Worm (Caenorhabditis elegans) whole organism, L4 larva: ENCODE measurements around the gene ssp-36.
A peak's percentile ranks its signal among the peaks of the same experiment; 100 is the strongest.

Source experiments
- D1046.2 ChIP-seq: fragments of 200-800 bp; sonication (Bioruptor generic); IDR thresholded peaks from 2 replicates; pipeline ENCODE4 v1.3.6; 2022; ENCODE audit warnings: missing genetic modification characterization, missing compliant biosample characterization
- F37D6.2 ChIP-seq: sonication (generic microtip); optimal IDR thresholded peaks from 2 replicates; lab custom pipeline; 2016; ENCODE audit warnings: mild to moderate bottlenecking, missing genetic modification characterization, missing compliant biosample characterization
- F49E8.2 ChIP-seq: sonication (generic microtip); optimal IDR thresholded peaks from 2 replicates; lab custom pipeline; 2016; ENCODE audit warnings: missing compliant biosample characterization, mild to moderate bottlenecking, missing genetic modification characterization, borderline replicate concordance
- Y48G9A.11 ChIP-seq: fragments of 200-800 bp; sonication (Bioruptor generic); IDR thresholded peaks from 2 replicates; pipeline ENCODE4 v1.3.6; 2022; ENCODE audit warnings: missing genetic modification reagents, missing genetic modification characterization, missing compliant biosample characterization
- Y5F2A.4 ChIP-seq: fragments of 200-800 bp; sonication (Bioruptor generic); optimal IDR thresholded peaks from 2 replicates; lab custom pipeline; 2018; ENCODE audit warnings: mild to moderate bottlenecking, missing genetic modification characterization, missing compliant biosample characterization
- aly-2 ChIP-seq: sonication (generic microtip); optimal IDR thresholded peaks from 2 replicates; lab custom pipeline; 2018; ENCODE audit warnings: missing biosample characterization, missing genetic modification characterization
- arid-1 ChIP-seq: fragments of 200-800 bp; sonication (Bioruptor generic); conservative IDR thresholded peaks from 2 replicates; pipeline ENCODE4 v1.3.6; 2022; ENCODE audit warnings: missing genetic modification reagents, missing genetic modification characterization, missing compliant biosample characterization
- attf-4 ChIP-seq: sonication (generic microtip); optimal IDR thresholded peaks from 3 replicates; lab custom pipeline; 2017; ENCODE audit warnings: missing biosample characterization, missing genetic modification characterization
- ceh-44 ChIP-seq: fragments of 200-800 bp; sonication (Bioruptor generic); IDR thresholded peaks from 2 replicates; pipeline ENCODE4 v1.3.6; 2022; ENCODE audit warnings: missing genetic modification reagents, missing genetic modification characterization, missing compliant biosample characterization
- ces-1 ChIP-seq: fragments of 150-350 bp; sonication (generic microtip); optimal IDR thresholded peaks from 4 replicates; lab custom pipeline; 2014; ENCODE audit warnings: missing biosample characterization, missing genetic modification reagents, missing genetic modification characterization
- cey-2 ChIP-seq: sonication (generic microtip); optimal IDR thresholded peaks from 3 replicates; lab custom pipeline; 2017; ENCODE audit warnings: missing genetic modification characterization, mild to moderate bottlenecking, missing compliant biosample characterization, antibody characterized with exemption, borderline replicate concordance; ENCODE audit not compliant: insufficient read depth
- dmd-9 ChIP-seq: fragments of 200-800 bp; sonication (Bioruptor generic); IDR thresholded peaks from 2 replicates; pipeline ENCODE4 v1.3.6; 2022; ENCODE audit warnings: missing genetic modification reagents, missing genetic modification characterization, missing compliant biosample characterization
- dpl-1 ChIP-seq: fragments of 150-350 bp; optimal IDR thresholded peaks from 2 replicates; lab custom pipeline; 2014; ENCODE audit warnings: missing biosample characterization, missing genetic modification reagents, missing genetic modification characterization
- hif-1 ChIP-seq, 2 experiments: sonication (generic microtip); optimal IDR thresholded peaks; 2 replicates each; lab custom pipeline; 2016 to 2017; ENCODE audit warnings: missing compliant biosample characterization in 2 of 2, missing genetic modification characterization in 2 of 2, missing genetic modification reagents in 2 of 2, missing genotype in 2 of 2, mild to moderate bottlenecking in 1 of 2
- hlh-30 ChIP-seq: sonication (generic microtip); optimal IDR thresholded peaks from 2 replicates; lab custom pipeline; 2017; ENCODE audit warnings: antibody characterized with exemption, mild to moderate bottlenecking, missing genetic modification characterization, missing compliant biosample characterization; ENCODE audit not compliant: insufficient read depth
- hmg-1.1 ChIP-seq: fragments of 200-800 bp; sonication (Bioruptor generic); IDR thresholded peaks from 2 replicates; pipeline ENCODE4 v1.3.6; 2022; ENCODE audit warnings: missing genetic modification reagents, missing genetic modification characterization, missing compliant biosample characterization
- lin-1 ChIP-seq: fragments of 200-800 bp; sonication (Bioruptor generic); IDR thresholded peaks from 2 replicates; pipeline ENCODE4 v1.3.6; 2022; ENCODE audit warnings: missing genetic modification reagents, missing genetic modification characterization, missing compliant biosample characterization
- lin-13 ChIP-seq: fragments of 150-350 bp; optimal IDR thresholded peaks from 2 replicates; lab custom pipeline; 2014; ENCODE audit warnings: missing biosample characterization, missing genetic modification reagents, missing genetic modification characterization
- lin-15B ChIP-seq: fragments of 150-350 bp; sonication (generic microtip); optimal IDR thresholded peaks from 3 replicates; lab custom pipeline; 2014; ENCODE audit warnings: missing biosample characterization, missing genetic modification characterization
- lin-38 ChIP-seq: fragments of 200-800 bp; sonication (Bioruptor generic); IDR thresholded peaks from 2 replicates; pipeline ENCODE4 v1.3.6; 2022; ENCODE audit warnings: missing genetic modification reagents, missing genetic modification characterization, missing compliant biosample characterization
- lin-39 ChIP-seq: fragments of 150-350 bp; optimal IDR thresholded peaks from 2 replicates; lab custom pipeline; 2014; ENCODE audit warnings: missing biosample characterization, missing genetic modification reagents, missing genetic modification characterization
- lsy-2 ChIP-seq, 2 experiments: fragments of 150-350 bp in 1 of 2; sonication (generic microtip) in 1 of 2; optimal IDR thresholded peaks; 2 replicates each; lab custom pipeline; 2014 to 2017; ENCODE audit warnings: missing biosample characterization in 2 of 2, missing genetic modification characterization in 2 of 2
- mep-1 ChIP-seq: fragments of 150-350 bp; sonication (generic microtip); optimal IDR thresholded peaks from 3 replicates; lab custom pipeline; 2014; ENCODE audit warnings: missing biosample characterization, missing genetic modification characterization
- mes-2 ChIP-seq: sonication (generic microtip); optimal IDR thresholded peaks from 2 replicates; lab custom pipeline; 2016; ENCODE audit warnings: missing genotype, mild to moderate bottlenecking, missing genetic modification characterization, missing compliant biosample characterization; ENCODE audit not compliant: poor library complexity, severe bottlenecking
- nhr-10 ChIP-seq: fragments of 150-350 bp; optimal IDR thresholded peaks from 2 replicates; lab custom pipeline; 2014; ENCODE audit warnings: missing biosample characterization, missing genetic modification characterization
- nhr-102 ChIP-seq: sonication (generic microtip); optimal IDR thresholded peaks from 2 replicates; lab custom pipeline; 2016; ENCODE audit warnings: mild to moderate bottlenecking, missing genetic modification characterization, moderate library complexity, missing compliant biosample characterization
- nhr-111 ChIP-seq: fragments of 200-800 bp; sonication (Bioruptor generic); optimal IDR thresholded peaks from 2 replicates; lab custom pipeline; 2018; ENCODE audit warnings: mild to moderate bottlenecking, missing genetic modification characterization, missing compliant biosample characterization
- nhr-41 ChIP-seq: fragments of 200-800 bp; sonication (Bioruptor generic); IDR thresholded peaks from 2 replicates; pipeline ENCODE4 v1.3.6; 2022; ENCODE audit warnings: missing genetic modification reagents, missing genetic modification characterization, missing compliant biosample characterization
- nhr-42 ChIP-seq: fragments of 200-800 bp; sonication (Bioruptor generic); IDR thresholded peaks from 2 replicates; pipeline ENCODE4 v1.3.6; 2022; ENCODE audit warnings: missing genetic modification characterization, missing compliant biosample characterization
- nhr-48 ChIP-seq: sonication (generic microtip); optimal IDR thresholded peaks from 2 replicates; lab custom pipeline; 2016; ENCODE audit warnings: mild to moderate bottlenecking, missing genetic modification characterization, missing compliant biosample characterization
- nhr-6 ChIP-seq: fragments of 150-350 bp; optimal IDR thresholded peaks from 2 replicates; lab custom pipeline; 2014; ENCODE audit warnings: missing biosample characterization, missing genetic modification characterization
- skn-1 ChIP-seq: fragments of 150-350 bp; optimal IDR thresholded peaks from 2 replicates; lab custom pipeline; 2014; ENCODE audit warnings: missing biosample characterization, missing genetic modification characterization
- snpc-1.2 ChIP-seq: fragments of 200-800 bp; sonication (Bioruptor generic); IDR thresholded peaks from 2 replicates; pipeline ENCODE4 v1.3.6; 2022; ENCODE audit warnings: missing genetic modification reagents, missing genetic modification characterization, missing compliant biosample characterization
- snpc-4 ChIP-seq: fragments of 150-350 bp; optimal IDR thresholded peaks from 2 replicates; lab custom pipeline; 2014; ENCODE audit warnings: missing biosample characterization, missing genetic modification characterization
- tra-1 ChIP-seq: fragments of 200-800 bp; sonication (Bioruptor generic); IDR thresholded peaks from 2 replicates; pipeline ENCODE4 v1.3.6; 2022; ENCODE audit warnings: missing genetic modification reagents, missing genetic modification characterization, missing compliant biosample characterization
- unc-130 ChIP-seq: sonication (generic microtip); optimal IDR thresholded peaks from 2 replicates; lab custom pipeline; 2016; ENCODE audit warnings: missing genetic modification reagents, missing genetic modification characterization, missing compliant biosample characterization
- unc-39 ChIP-seq: sonication (generic microtip); optimal IDR thresholded peaks from 2 replicates; lab custom pipeline; 2017; ENCODE audit warnings: missing biosample characterization, missing genetic modification characterization
- vab-7 ChIP-seq: fragments of 200-800 bp; sonication (Bioruptor generic); IDR thresholded peaks from 2 replicates; pipeline ENCODE4 v1.3.6; 2022; ENCODE audit warnings: missing genetic modification reagents, missing genetic modification characterization, missing compliant biosample characterization
- zip-11 ChIP-seq: fragments of 200-800 bp; sonication (Bioruptor generic); IDR thresholded peaks from 2 replicates; pipeline ENCODE4 v1.3.6; 2022; ENCODE audit warnings: missing genetic modification characterization, missing compliant biosample characterization
- zip-2 ChIP-seq: fragments of 150-350 bp; optimal IDR thresholded peaks from 2 replicates; lab custom pipeline; 2014; ENCODE audit warnings: missing biosample characterization, missing genetic modification characterization

ssp-36 gene

ce11 chrIV:9778016-9778415 lies 11.9 kb upstream of the ssp-36 start, which contains the start of gene T13F2.6:
Gene T13F2.6 (plus strand): TSS chrIV:9778321.
- peak; percentile 75 for TF ChIP-seq lin-38 (GFP tag; lab: Robert Waterston, UW)
- TF ChIP-seq lin-1 (GFP tag; lab: Robert Waterston, UW), result no peak
- peak; percentile 79; the same call in 1 of the 2 replicates for TF ChIP-seq Y48G9A.11 (GFP tag; lab: Robert Waterston, UW)
- TF ChIP-seq vab-7, result 0 out of 2 replicates have a peak, but pooled peaks have one; percentile 22
- TF ChIP-seq unc-130, result peak; percentile 86
- no peak for TF ChIP-seq nhr-102 (tag; lab: Kevin White, UChicago)
- TF ChIP-seq F49E8.2 (tag; lab: Kevin White, UChicago), result peak; percentile 86
- TF ChIP-seq cey-2 (tag; lab: Kevin White, UChicago), result no peak
- TF ChIP-seq lin-39 (tag; lab: Kevin White, UChicago), result no peak
- peak; percentile 42; the same call in 1 of the 2 replicates for TF ChIP-seq arid-1 (GFP tag; lab: Robert Waterston, UW)
- TF ChIP-seq lsy-2 (tag; optimal IDR thresholded peaks at IDR 0.05; lab: Kevin White, UChicago), result peak in 1 of 2 experiments; percentile 77
- no peak for TF ChIP-seq lin-13 (GFP tag; lab: Kevin White, UChicago)
- TF ChIP-seq attf-4 (tag; lab: Kevin White, UChicago), result no peak
- 0 out of 2 replicates have a peak, but pooled peaks have one; percentile 35 for TF ChIP-seq ceh-44 (GFP tag; lab: Robert Waterston, UW)
- peak; percentile 81 for TF ChIP-seq snpc-1.2
- no peak for TF ChIP-seq unc-39 (tag; lab: Kevin White, UChicago)

ce11 chrIV:9777535-9777934 lies 11.4 kb upstream of the ssp-36 start, which contains the start of gene sna-2:
Gene sna-2 (minus strand): TSS chrIV:9777634.
- TF ChIP-seq mes-2 (tag; lab: Kevin White, UChicago), result peak; percentile 93
- no peak for TF ChIP-seq snpc-4 (tag; lab: Kevin White, UChicago)
- peak; percentile 92 for TF ChIP-seq dpl-1 (GFP tag; lab: Kevin White, UChicago)
- no peak for TF ChIP-seq ceh-44 (GFP tag; lab: Robert Waterston, UW)
- peak in 1 of 2 experiments; percentile 57 for TF ChIP-seq hif-1 (tag; optimal IDR thresholded peaks at IDR 0.05; lab: Kevin White, UChicago)
- peak; percentile 44 for TF ChIP-seq nhr-6 (tag; lab: Kevin White, UChicago)

- no peak for TF ChIP-seq dmd-9
- no peak for TF ChIP-seq aly-2 (tag; lab: Kevin White, UChicago)
Observed at ce11 chrIV:9773441-9773840, 7.3 kb upstream of the ssp-36 start.

- TF ChIP-seq ces-1 (GFP tag; lab: Kevin White, UChicago) (no peak), zip-11 (no peak), lin-15B (no peak), nhr-10 (tag; lab: Kevin White, UChicago) (no peak), tra-1 (GFP tag; lab: Robert Waterston, UW) (no peak)
Observed at ce11 chrIV:9772096-9772720, 6.1 kb upstream of the ssp-36 start, which contains the start of gene cav-1. Gene cav-1 (plus strand): TSS chrIV:9772510.

- no peak for TF ChIP-seq zip-2 (tag; lab: Kevin White, UChicago)
- TF ChIP-seq nhr-41 (GFP tag; lab: Robert Waterston, UW), result no peak
- no peak for TF ChIP-seq hlh-30 (tag; lab: Kevin White, UChicago)
- TF ChIP-seq nhr-10 (tag; lab: Kevin White, UChicago), result no peak
- TF ChIP-seq F37D6.2 (tag; lab: Kevin White, UChicago), result no peak
- TF ChIP-seq hmg-1.1 (GFP tag; lab: Robert Waterston, UW), result no peak
- TF ChIP-seq nhr-42 (GFP tag; lab: Robert Waterston, UW), result no peak
- no peak for TF ChIP-seq mep-1
- no peak for TF ChIP-seq nhr-102 (tag; lab: Kevin White, UChicago)
- no peak for TF ChIP-seq skn-1 (tag; lab: Kevin White, UChicago)
- TF ChIP-seq attf-4 (tag; lab: Kevin White, UChicago), result no peak
- TF ChIP-seq nhr-48 (tag; lab: Kevin White, UChicago), result no peak
- no peak for TF ChIP-seq Y5F2A.4 (GFP tag; lab: Kevin White, UChicago)
- TF ChIP-seq D1046.2 (GFP tag; lab: Robert Waterston, UW), result no peak
- no peak for TF ChIP-seq nhr-111 (GFP tag; lab: Kevin White, UChicago)
- no peak for TF ChIP-seq lin-1 (GFP tag; lab: Robert Waterston, UW)
Observed at ce11 chrIV:9770798-9771197, 4.6 kb upstream of the ssp-36 start.
